Fruit fly (Drosophila melanogaster): ENCODE measurements around the gene CG13255.
A peak's percentile ranks its signal among the peaks of the same experiment; 100 is the strongest.

The CG13255 gene

dm6 chr3L:20837040-20837830 lies at the start of gene CG13255 (continued):
- TF ChIP-seq ATbp (GFP tag; optimal IDR thresholded peaks at IDR 0.05) (peak; percentile 7), CG16779 (GFP tag; IDR thresholded peaks at IDR 0.05) (no peak), CG15696 (tag; optimal IDR thresholded peaks at IDR 0.05) (no peak), C15 (GFP tag; IDR thresholded peaks at IDR 0.05) (no peak), NC2β (GFP tag; optimal IDR thresholded peaks at IDR 0.05) (no peak), pzg (GFP tag; optimal IDR thresholded peaks at IDR 0.05) (no peak), klu (GFP tag; IDR thresholded peaks at IDR 0.05) (no peak; the same call in 1 of the 2 replicates), BtbVII (GFP tag; optimal IDR thresholded peaks at IDR 0.05) (peak; percentile 58), CG15601 (tag; optimal IDR thresholded peaks at IDR 0.05) (no peak), CG32532 (GFP tag; IDR thresholded peaks at IDR 0.05) (peak; percentile 52), CG14965 (GFP tag; optimal IDR thresholded peaks at IDR 0.05; ENCODE audit: borderline replicate concordance) (no peak), CG18262 (tag; optimal IDR thresholded peaks at IDR 0.05) (peak; percentile 51), maf-S (GFP tag; optimal IDR thresholded peaks at IDR 0.05) (no peak), PHDP (tag; optimal IDR thresholded peaks at IDR 0.05) (peak; percentile 37), TFAM (GFP tag; optimal IDR thresholded peaks at IDR 0.05) (no peak), lilli (GFP tag; optimal IDR thresholded peaks at IDR 0.05) (peak; percentile 59), stwl (tag; optimal IDR thresholded peaks at IDR 0.05) (no peak), Lpt (GFP tag; optimal IDR thresholded peaks at IDR 0.05) (no peak), CG11723 (GFP tag; optimal IDR thresholded peaks at IDR 0.05) (peak; percentile 14), CG6654 (GFP tag; optimal IDR thresholded peaks at IDR 0.05) (peak; percentile 18), otp (GFP tag; IDR thresholded peaks at IDR 0.05) (no peak), BEAF-32 (GFP tag; optimal IDR thresholded peaks at IDR 0.05) (no peak), CHES-1-like (GFP tag; optimal IDR thresholded peaks at IDR 0.05) (peak; percentile 48), Jarid2 (GFP tag; optimal IDR thresholded peaks at IDR 0.05) (peak; percentile 5), Mrtf (GFP tag; IDR thresholded peaks at IDR 0.05) (no peak), tup (GFP tag; optimal IDR thresholded peaks at IDR 0.05) (no peak), Sox100B (GFP tag; optimal IDR thresholded peaks at IDR 0.05) (peak; percentile 61), CG4282 (GFP tag; optimal IDR thresholded peaks at IDR 0.05) (no peak), Sry-β (GFP tag; optimal IDR thresholded peaks at IDR 0.05) (no peak), CoRest (tag; optimal IDR thresholded peaks at IDR 0.05) (peak; percentile 72), CG6813 (GFP tag; optimal IDR thresholded peaks at IDR 0.05) (no peak), CG9797 (GFP tag; optimal IDR thresholded peaks at IDR 0.05) (no peak), CG7357 (GFP tag; IDR thresholded peaks at IDR 0.05) (peak; percentile 37; the same call in 1 of the 3 replicates), CG13624 (GFP tag; optimal IDR thresholded peaks at IDR 0.05) (no peak), Dref (GFP tag; IDR thresholded peaks at IDR 0.05) (no peak), ham (GFP tag; IDR thresholded peaks at IDR 0.05) (no peak), btn (GFP tag; optimal IDR thresholded peaks at IDR 0.05) (no peak), CG1233 (GFP tag; optimal IDR thresholded peaks at IDR 0.05) (peak; percentile 13), pb (GFP tag; optimal IDR thresholded peaks at IDR 0.05) (no peak), CG3838 (GFP tag; optimal IDR thresholded peaks at IDR 0.05) (no peak), esg (GFP tag; conservative IDR thresholded peaks at IDR 0.05) (no peak), CG11504 (tag; optimal IDR thresholded peaks at IDR 0.05) (peak; percentile 66), ap (GFP tag; IDR thresholded peaks at IDR 0.05) (no peak), caup (GFP tag; optimal IDR thresholded peaks at IDR 0.05; ENCODE audit: severe bottlenecking) (no peak), D19B (GFP tag; optimal IDR thresholded peaks at IDR 0.05) (peak; percentile 55), CG18011 (GFP tag; optimal IDR thresholded peaks at IDR 0.05) (peak; percentile 21), CG2116 (GFP tag; optimal IDR thresholded peaks at IDR 0.05) (no peak), CG7556 (GFP tag; optimal IDR thresholded peaks at IDR 0.05) (peak; percentile 69), hth (optimal IDR thresholded peaks at IDR 0.05) (no peak), CG6175 (GFP tag; IDR thresholded peaks at IDR 0.05) (no peak)

Measured in whole organism, embryonic.